Fruit fly (Drosophila melanogaster): ENCODE results near the gene mfrn.

Gene mfrn

DNA sequence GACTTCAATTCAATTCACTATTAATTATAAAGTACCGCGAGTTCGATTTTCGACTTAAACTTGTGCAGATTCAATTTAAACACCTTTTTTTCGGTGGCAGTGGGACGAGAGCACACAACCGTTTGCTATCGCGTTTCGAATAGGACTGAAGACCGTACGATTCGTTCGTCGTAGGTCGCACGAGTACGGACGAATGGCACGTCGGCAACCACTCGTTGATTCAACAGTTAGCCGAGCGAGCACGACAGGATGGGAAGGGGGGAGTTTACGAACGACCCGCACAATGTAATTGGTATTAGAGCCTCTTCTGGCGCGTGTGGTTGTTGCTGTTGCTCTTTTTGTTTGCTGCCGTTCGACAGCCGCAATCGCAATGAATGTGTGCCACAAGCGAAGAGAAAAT, 42.1 kb downstream of the mfrn start, which contains the start of gene CG34353 (continued):
- TF ChIP-seq NC2β (GFP tag; optimal IDR thresholded peaks at IDR 0.05) (no peak), CG4854 (GFP tag; optimal IDR thresholded peaks at IDR 0.05) (no peak), crol (GFP tag; IDR thresholded peaks at IDR 0.05) (peak; percentile 97), CG9727 (GFP tag; optimal IDR thresholded peaks at IDR 0.05) (no peak), Sry-β (GFP tag; optimal IDR thresholded peaks at IDR 0.05) (no peak), Lhr (GFP tag; optimal IDR thresholded peaks at IDR 0.05) (no peak), ci (GFP tag; IDR thresholded peaks at IDR 0.05) (peak; percentile 69; the same call in 2 of the 3 replicates), CG3838 (GFP tag; optimal IDR thresholded peaks at IDR 0.05) (no peak), tll (GFP tag; optimal IDR thresholded peaks at IDR 0.05) (no peak), vvl (GFP tag; IDR thresholded peaks at IDR 0.05) (no peak), slou (GFP tag; optimal IDR thresholded peaks at IDR 0.05) (no peak), Rx (GFP tag; IDR thresholded peaks at IDR 0.05) (no peak), seq (GFP tag; IDR thresholded peaks at IDR 0.05) (no peak), Gsc (GFP tag; IDR thresholded peaks at IDR 0.05) (no peak), dysf (GFP tag; IDR thresholded peaks at IDR 0.05) (0 out of 3 replicates have a peak, but pooled peaks have one; percentile 19), pfk (GFP tag; optimal IDR thresholded peaks at IDR 0.05) (no peak), grn (GFP tag; optimal IDR thresholded peaks at IDR 0.05) (no peak), amos (GFP tag; IDR thresholded peaks at IDR 0.05; ENCODE audit: partially characterized antibody) (peak; percentile 28; the same call in 1 of the 2 replicates), PHDP (tag; optimal IDR thresholded peaks at IDR 0.05) (peak; percentile 20), phol (tag; optimal IDR thresholded peaks at IDR 0.05) (no peak), croc (GFP tag; conservative IDR thresholded peaks at IDR 0.05) (no peak), CG17186 (GFP tag; optimal IDR thresholded peaks at IDR 0.05) (no peak), Oaz (GFP tag; IDR thresholded peaks at IDR 0.05) (no peak), CG16815 (GFP tag; optimal IDR thresholded peaks at IDR 0.05) (no peak), CG17802 (tag; optimal IDR thresholded peaks at IDR 0.05) (no peak), B-H1 (GFP tag; IDR thresholded peaks at IDR 0.05) (no peak), Ets65A (GFP tag) (no peak), bsh (GFP tag; optimal IDR thresholded peaks at IDR 0.05) (no peak), B-H2 (GFP tag; optimal IDR thresholded peaks at IDR 0.05) (peak; percentile 59), CG9817 (tag; optimal IDR thresholded peaks at IDR 0.05) (no peak), sob (GFP tag; IDR thresholded peaks at IDR 0.05) (no peak), Dad (GFP tag; optimal IDR thresholded peaks at IDR 0.05) (no peak), CG42726 (GFP tag; IDR thresholded peaks at IDR 0.05; ENCODE audit: partially characterized antibody) (no peak), CG12155 (GFP tag; optimal IDR thresholded peaks at IDR 0.05) (peak; percentile 94), Meics (GFP tag; optimal IDR thresholded peaks at IDR 0.05) (no peak), Ets97D (GFP tag; optimal IDR thresholded peaks at IDR 0.05) (peak; percentile 5), CG14014 (GFP tag; IDR thresholded peaks at IDR 0.05) (0 out of 2 replicates have a peak, but pooled peaks have one; percentile 15), Blimp-1 (GFP tag; optimal IDR thresholded peaks at IDR 0.05) (no peak), Stat92E (GFP tag; optimal IDR thresholded peaks at IDR 0.05) (no peak), tio (GFP tag; optimal IDR thresholded peaks at IDR 0.05) (no peak), cwo (GFP tag; optimal IDR thresholded peaks at IDR 0.05) (no peak), Max (GFP tag; optimal IDR thresholded peaks at IDR 0.05) (no peak), run (tag; optimal IDR thresholded peaks at IDR 0.05) (no peak), kni (GFP tag; optimal IDR thresholded peaks at IDR 0.05) (no peak), CG31365 (tag; optimal IDR thresholded peaks at IDR 0.05) (no peak), bbx (GFP tag; IDR thresholded peaks at IDR 0.05; ENCODE audit: partially characterized antibody) (no peak), usp (GFP tag; optimal IDR thresholded peaks at IDR 0.05) (no peak), luna (GFP tag; optimal IDR thresholded peaks at IDR 0.05) (no peak), CG32767 (GFP tag; IDR thresholded peaks at IDR 0.05) (no peak), CG12769 (tag; optimal IDR thresholded peaks at IDR 0.05) (no peak), CG12236 (GFP tag; optimal IDR thresholded peaks at IDR 0.05) (no peak)

All from whole organism, embryonic.